Fruit fly (Drosophila melanogaster): ENCODE results near the gene asun.

The asun gene

DNA sequence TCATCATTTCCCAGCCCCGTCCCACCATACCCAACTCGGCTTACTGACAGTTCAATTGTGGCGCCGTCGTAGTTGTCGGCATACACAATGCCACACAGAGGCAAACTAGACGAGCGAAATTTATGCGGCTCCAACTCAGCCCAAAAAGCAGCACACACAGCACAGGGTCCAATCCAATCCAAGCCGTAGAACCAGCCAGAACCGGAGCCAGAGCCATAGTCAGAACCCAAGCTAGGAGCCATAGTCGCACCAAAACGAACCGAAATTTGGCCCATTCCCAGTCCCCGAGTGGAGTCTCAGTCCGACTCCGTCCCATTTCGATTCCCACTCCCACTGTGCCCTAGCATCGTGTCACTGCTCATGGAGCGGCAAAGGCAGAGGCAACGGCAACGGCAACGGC lies 43.2 kb upstream of the asun start:
- no peak for TF ChIP-seq CG17806 (tag; optimal IDR thresholded peaks at IDR 0.05)
- TF ChIP-seq CG13204 (GFP tag; optimal IDR thresholded peaks at IDR 0.05), result peak; percentile 35

DNA sequence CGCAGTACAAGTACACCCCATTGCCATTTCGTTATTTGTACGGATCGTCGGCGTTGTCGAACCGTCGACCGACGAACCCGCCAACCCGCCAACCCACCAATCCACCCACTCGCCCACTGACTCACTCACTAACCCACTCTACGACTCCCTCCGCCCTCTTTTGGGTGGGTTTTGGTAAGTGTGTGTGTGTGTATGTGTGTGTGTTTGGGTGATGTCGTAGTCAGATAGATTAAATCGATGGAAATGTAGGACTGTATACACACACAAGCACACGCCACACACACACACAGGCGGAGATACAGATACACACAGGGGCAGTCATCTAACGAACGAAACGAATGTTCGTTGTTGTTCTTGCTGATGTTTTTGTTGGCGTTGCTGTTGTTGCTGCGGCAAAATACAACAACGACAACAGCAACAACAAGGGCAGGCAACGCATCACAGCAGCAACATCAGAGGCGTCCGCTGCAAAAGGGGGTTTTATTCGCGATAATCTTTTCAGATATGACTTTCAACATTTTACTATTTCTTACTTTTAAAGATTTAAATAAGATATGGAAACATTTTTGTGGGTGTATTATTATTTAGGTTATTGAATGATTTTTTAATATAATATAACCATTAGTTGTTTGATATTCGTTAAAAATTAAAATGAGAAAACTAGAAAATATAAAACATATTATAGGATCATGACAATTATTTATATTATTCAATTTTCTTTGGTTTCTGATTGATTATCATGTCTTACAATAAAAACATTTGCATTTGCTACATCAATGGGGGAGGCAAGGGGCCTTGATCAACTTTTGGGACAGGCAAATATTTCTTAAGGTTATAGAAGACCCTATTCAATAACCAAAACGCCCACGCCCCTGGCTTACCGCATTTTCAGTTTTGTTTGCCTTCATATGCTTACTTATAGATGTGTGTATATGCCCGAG lies 42.4 kb upstream of the asun start:
- TF ChIP-seq Pif1B (GFP tag; optimal IDR thresholded peaks at IDR 0.05), result peak; percentile 42
- TF ChIP-seq CG17806 (tag; optimal IDR thresholded peaks at IDR 0.05), result peak; percentile 71
- peak; percentile 38 for TF ChIP-seq CG13204 (GFP tag; optimal IDR thresholded peaks at IDR 0.05)
- peak; percentile 61 for TF ChIP-seq EcR (GFP tag; optimal IDR thresholded peaks at IDR 0.05)
- peak; percentile 67 for TF ChIP-seq Pif1A (GFP tag; optimal IDR thresholded peaks at IDR 0.05)
- TF ChIP-seq CG8301 (tag; optimal IDR thresholded peaks at IDR 0.05), result peak; percentile 85
- no peak; the same call in 1 of the 2 replicates for TF ChIP-seq Ets98B (GFP tag; IDR thresholded peaks at IDR 0.05)
- TF ChIP-seq CG34367 (tag; optimal IDR thresholded peaks at IDR 0.05), result peak; percentile 67
- peak; percentile 63 for TF ChIP-seq D1 (tag; optimal IDR thresholded peaks at IDR 0.05)
- peak; percentile 89 for TF ChIP-seq CG15710 (tag; optimal IDR thresholded peaks at IDR 0.05)
- peak; percentile 97 for TF ChIP-seq CG14655 (GFP tag; optimal IDR thresholded peaks at IDR 0.05)
- TF ChIP-seq CG9948 (tag; optimal IDR thresholded peaks at IDR 0.05), result peak; percentile 92
- peak; percentile 76 for TF ChIP-seq CG4496 (GFP tag; IDR thresholded peaks at IDR 0.05)
- no peak; the same call in 2 of the 3 replicates for TF ChIP-seq fd96Ca (GFP tag; IDR thresholded peaks at IDR 0.05)
- TF ChIP-seq CG8159 (tag; optimal IDR thresholded peaks at IDR 0.05), result peak; percentile 91
- peak; percentile 71; the same call in 1 of the 2 replicates for TF ChIP-seq CG32121 (GFP tag; IDR thresholded peaks at IDR 0.05)
- TF ChIP-seq Snoo (tag; optimal IDR thresholded peaks at IDR 0.05), result peak; percentile 91
- peak; percentile 12; the same call in 1 of the 2 replicates for TF ChIP-seq CG10348 (GFP tag; IDR thresholded peaks at IDR 0.05)
- TF ChIP-seq rn (GFP tag; IDR thresholded peaks at IDR 0.05), result peak; percentile 29
- no peak for TF ChIP-seq gl (tag; optimal IDR thresholded peaks at IDR 0.05)
- peak; percentile 44 for TF ChIP-seq CG12605 (GFP tag; IDR thresholded peaks at IDR 0.05)

DNA sequence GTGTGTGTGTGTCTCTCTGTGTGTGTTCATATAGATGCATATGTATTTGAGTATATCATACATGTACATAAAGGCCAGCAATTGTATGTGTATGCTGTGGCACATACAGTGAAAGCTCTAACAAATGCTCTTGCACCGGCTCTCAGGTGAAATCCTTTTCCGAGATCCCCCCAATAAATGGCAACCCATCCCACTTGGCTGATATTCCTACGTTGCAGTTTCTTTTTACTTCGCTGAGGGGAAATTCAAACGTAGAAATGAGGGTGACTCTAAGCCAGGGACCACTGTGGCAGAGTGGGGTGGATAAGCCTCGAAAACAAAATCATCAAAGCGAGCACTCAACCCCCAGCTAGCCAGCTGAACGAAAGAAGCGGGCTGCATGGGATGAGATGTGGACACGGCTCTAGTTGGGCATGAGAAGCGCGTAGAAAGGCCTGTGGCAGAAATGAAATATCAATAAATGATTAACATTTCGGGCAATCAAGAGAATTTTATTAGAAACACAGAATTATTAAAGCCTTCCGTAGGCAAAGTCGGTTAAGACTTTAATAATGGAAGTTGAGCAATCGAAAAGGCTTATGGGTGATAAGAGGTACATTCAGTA lies 41.7 kb upstream of the asun start:
- TF ChIP-seq CG10348 (GFP tag; IDR thresholded peaks at IDR 0.05) (peak; percentile 98), CG34367 (tag; optimal IDR thresholded peaks at IDR 0.05) (peak; percentile 94), Ets98B (GFP tag; IDR thresholded peaks at IDR 0.05) (peak; percentile 100), fd96Ca (GFP tag; IDR thresholded peaks at IDR 0.05) (peak; percentile 100), gl (tag; optimal IDR thresholded peaks at IDR 0.05) (peak; percentile 92), EcR (GFP tag; optimal IDR thresholded peaks at IDR 0.05) (peak; percentile 84), rn (GFP tag; IDR thresholded peaks at IDR 0.05) (peak; percentile 98), Pif1B (GFP tag; optimal IDR thresholded peaks at IDR 0.05) (peak; percentile 99), CG15710 (tag; optimal IDR thresholded peaks at IDR 0.05) (peak; percentile 94), CG14655 (GFP tag; optimal IDR thresholded peaks at IDR 0.05) (peak; percentile 96), CG8301 (tag; optimal IDR thresholded peaks at IDR 0.05) (peak; percentile 98), Snoo (tag; optimal IDR thresholded peaks at IDR 0.05) (peak; percentile 87), CG32121 (GFP tag; IDR thresholded peaks at IDR 0.05) (peak; percentile 100), CG9948 (tag; optimal IDR thresholded peaks at IDR 0.05) (peak; percentile 93), CG4496 (GFP tag; IDR thresholded peaks at IDR 0.05) (peak; percentile 100), CG17806 (tag; optimal IDR thresholded peaks at IDR 0.05) (peak; percentile 97), CG12605 (GFP tag; IDR thresholded peaks at IDR 0.05) (peak; percentile 99), CG13204 (GFP tag; optimal IDR thresholded peaks at IDR 0.05) (peak; percentile 84), Pif1A (GFP tag; optimal IDR thresholded peaks at IDR 0.05) (peak; percentile 99), D1 (tag; optimal IDR thresholded peaks at IDR 0.05) (peak; percentile 47), CG8159 (tag; optimal IDR thresholded peaks at IDR 0.05) (peak; percentile 92)

DNA sequence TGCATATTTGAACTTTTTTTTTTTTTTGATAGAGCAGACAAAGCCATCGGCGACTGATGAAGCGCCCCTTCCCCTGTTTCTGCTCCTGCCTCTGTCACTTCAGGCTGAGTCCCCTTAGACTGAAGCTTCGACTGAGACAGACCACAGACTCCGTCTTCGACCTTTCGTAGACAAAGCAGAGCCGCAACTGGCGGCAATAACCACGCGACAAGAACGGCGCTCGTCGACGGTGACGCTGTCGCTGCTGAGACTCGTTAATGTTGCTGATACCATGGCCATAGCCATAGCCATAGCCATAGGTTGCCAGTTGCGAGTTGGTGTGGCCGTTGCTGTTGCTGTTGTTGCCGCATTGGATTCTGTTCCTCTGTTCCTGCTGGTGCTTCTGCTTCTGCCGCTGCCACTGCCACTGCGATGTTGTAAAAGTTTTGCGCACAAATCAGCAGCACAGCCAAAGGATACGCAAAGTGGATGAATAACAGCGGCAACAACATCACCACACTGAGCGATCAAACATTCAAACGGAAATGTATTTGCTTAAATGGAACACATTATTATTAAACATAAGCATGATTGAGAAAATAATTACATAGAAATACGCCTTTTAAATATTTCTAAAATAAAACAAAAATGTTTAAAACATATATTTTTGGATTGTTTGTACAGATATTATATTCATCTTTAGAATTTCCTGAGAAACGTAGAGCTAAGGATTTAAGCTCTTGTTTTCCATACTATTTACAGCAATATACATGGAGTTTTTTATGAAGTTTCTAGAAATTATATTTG lies 40.6 kb upstream of the asun start:
- TF ChIP-seq CG12605 (GFP tag; IDR thresholded peaks at IDR 0.05), result no peak
- TF ChIP-seq D1 (tag; optimal IDR thresholded peaks at IDR 0.05), result peak; percentile 89
- peak; percentile 77 for TF ChIP-seq EcR (GFP tag; optimal IDR thresholded peaks at IDR 0.05)
- peak; percentile 91 for TF ChIP-seq CG8159 (tag; optimal IDR thresholded peaks at IDR 0.05)
- peak; percentile 91 for TF ChIP-seq CG14655 (GFP tag; optimal IDR thresholded peaks at IDR 0.05)
- peak; percentile 91 for TF ChIP-seq CG17806 (tag; optimal IDR thresholded peaks at IDR 0.05)
- peak; percentile 92 for TF ChIP-seq CG13204 (GFP tag; optimal IDR thresholded peaks at IDR 0.05)
- peak; percentile 93 for TF ChIP-seq CG8301 (tag; optimal IDR thresholded peaks at IDR 0.05)
- no peak for TF ChIP-seq Snoo (tag; optimal IDR thresholded peaks at IDR 0.05)
- 0 out of 3 replicates have a peak, but pooled peaks have one; percentile 19 for TF ChIP-seq fd96Ca (GFP tag; IDR thresholded peaks at IDR 0.05)
- peak; percentile 77 for TF ChIP-seq CG34367 (tag; optimal IDR thresholded peaks at IDR 0.05)
- TF ChIP-seq CG4496 (GFP tag; IDR thresholded peaks at IDR 0.05), result 0 out of 3 replicates have a peak, but pooled peaks have one; percentile 34
- TF ChIP-seq Pif1A (GFP tag; optimal IDR thresholded peaks at IDR 0.05), result peak; percentile 36
- TF ChIP-seq rn (GFP tag; IDR thresholded peaks at IDR 0.05), result 0 out of 2 replicates have a peak, but pooled peaks have one; percentile 17
- TF ChIP-seq gl (tag; optimal IDR thresholded peaks at IDR 0.05), result peak; percentile 34
- no peak for TF ChIP-seq CG32121 (GFP tag; IDR thresholded peaks at IDR 0.05)
- no peak for TF ChIP-seq CG10348 (GFP tag; IDR thresholded peaks at IDR 0.05)
- TF ChIP-seq CG15710 (tag; optimal IDR thresholded peaks at IDR 0.05), result peak; percentile 81
- peak; percentile 25 for TF ChIP-seq Pif1B (GFP tag; optimal IDR thresholded peaks at IDR 0.05)
- peak; percentile 91 for TF ChIP-seq CG9948 (tag; optimal IDR thresholded peaks at IDR 0.05)
- no peak; the same call in 1 of the 2 replicates for TF ChIP-seq Ets98B (GFP tag; IDR thresholded peaks at IDR 0.05)

All from whole organism, pupa.